Worm (Caenorhabditis elegans) whole organism, L3 larva: ENCODE results near the gene K10G9.2.

ENCODE experiments used
- egl-5 ChIP-seq: fragments of 150-350 bp; optimal IDR thresholded peaks from 2 replicates; lab custom pipeline; 2017; ENCODE audit warnings: missing biosample characterization, missing genetic modification reagents, missing genetic modification characterization, inconsistent platforms
- eor-1 ChIP-seq, 2 experiments: fragments of 150-350 bp; optimal IDR thresholded peaks; 2 replicates each; lab custom pipeline; 2014 to 2018; ENCODE audit warnings: missing biosample characterization in 2 of 2, missing genetic modification characterization in 2 of 2
- fkh-10 ChIP-seq: sonication (generic microtip); optimal IDR thresholded peaks from 2 replicates; lab custom pipeline; 2017; ENCODE audit warnings: missing biosample characterization, missing genetic modification reagents, missing genetic modification characterization
- fkh-2 ChIP-seq: fragments of 150-350 bp; optimal IDR thresholded peaks from 2 replicates; lab custom pipeline; 2014; ENCODE audit warnings: missing biosample characterization, missing genetic modification reagents, missing genetic modification characterization
- mdl-1 ChIP-seq: fragments of 150-350 bp; optimal IDR thresholded peaks from 2 replicates; lab custom pipeline; 2014; ENCODE audit warnings: missing biosample characterization, missing genetic modification characterization
- nhr-11 ChIP-seq: fragments of 150-350 bp; optimal IDR thresholded peaks from 2 replicates; lab custom pipeline; 2014; ENCODE audit warnings: missing biosample characterization, missing genetic modification characterization
- nhr-12 ChIP-seq: fragments of 150-350 bp; optimal IDR thresholded peaks from 2 replicates; lab custom pipeline; 2014; ENCODE audit warnings: missing biosample characterization, missing genetic modification characterization
- nhr-23 ChIP-seq: fragments of 150-350 bp; optimal IDR thresholded peaks from 2 replicates; lab custom pipeline; 2014; ENCODE audit warnings: missing biosample characterization, missing genetic modification reagents, missing genetic modification characterization
- nhr-76 ChIP-seq: fragments of 150-350 bp; sonication (generic microtip); optimal IDR thresholded peaks from 5 replicates; lab custom pipeline; 2014; ENCODE audit warnings: missing biosample characterization, missing genetic modification characterization
- tbx-2 ChIP-seq: sonication (generic microtip); optimal IDR thresholded peaks from 2 replicates; lab custom pipeline; 2016; ENCODE audit warnings: mild to moderate bottlenecking, missing genetic modification characterization, missing compliant biosample characterization
- zag-1 ChIP-seq: fragments of 150-350 bp; optimal IDR thresholded peaks from 2 replicates; lab custom pipeline; 2014; ENCODE audit warnings: missing biosample characterization, missing genetic modification characterization

DNA sequence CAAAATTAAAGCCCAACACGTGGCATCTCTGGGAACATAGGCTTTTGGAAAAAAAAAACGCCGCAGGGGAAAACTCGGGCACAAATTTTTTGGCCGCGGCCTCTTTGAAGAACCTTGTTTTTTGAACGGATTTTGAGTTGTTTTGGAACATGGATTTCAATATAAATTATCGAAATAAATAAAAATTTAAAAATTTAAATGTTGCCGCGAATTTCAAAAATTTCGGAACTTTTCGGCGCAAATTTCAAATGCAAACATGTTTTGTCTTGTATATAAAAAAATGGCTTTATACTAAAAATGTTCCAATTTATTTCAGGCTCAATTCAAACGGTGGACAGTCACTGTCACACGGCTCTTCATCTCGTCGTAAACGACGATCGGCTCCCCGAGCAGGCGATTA lies 41.7 kb upstream of the K10G9.2 start:
- TF ChIP-seq nhr-11 (no peak), zag-1 (tag; lab: Kevin White, UChicago) (no peak), egl-5 (tag; lab: Kevin White, UChicago) (no peak), eor-1 (tag; optimal IDR thresholded peaks at IDR 0.05; lab: Kevin White, UChicago) (no peak), fkh-2 (tag; lab: Kevin White, UChicago) (no peak), nhr-23 (no peak), fkh-10 (GFP tag; lab: Kevin White, UChicago) (no peak), tbx-2 (tag; lab: Kevin White, UChicago) (no peak), mdl-1 (tag; lab: Kevin White, UChicago) (no peak), nhr-76 (tag; lab: Kevin White, UChicago) (no peak), nhr-12 (no peak)
